Fruit fly (Drosophila melanogaster) whole organism, embryonic: ENCODE measurements around the gene CRAT.

ENCODE experiments used
- Adf1 ChIP-seq: fragments of 200-800 bp; sonication (Bioruptor generic); IDR thresholded peaks from 2 replicates; pipeline ENCODE4 v1.3.6; 2022; ENCODE audit warnings: missing biosample characterization, missing genetic modification characterization
- B-H1 ChIP-seq: fragments of 200-800 bp; sonication (Bioruptor generic); IDR thresholded peaks from 3 replicates; pipeline ENCODE4 v1.3.6; 2022; ENCODE audit warnings: missing biosample characterization, missing genetic modification characterization
- CG10431 ChIP-seq: fragments of 200-800 bp; sonication (Bioruptor generic); optimal IDR thresholded peaks from 3 replicates; lab custom pipeline; 2018; ENCODE audit warnings: missing biosample characterization, mild to moderate bottlenecking, missing genetic modification characterization
- CG11504 ChIP-seq: fragments of 200-800 bp; sonication (Bioruptor generic); optimal IDR thresholded peaks from 3 replicates; lab custom pipeline; 2019; ENCODE audit warnings: missing biosample characterization, mild to moderate bottlenecking, missing genetic modification characterization, moderate library complexity
- CG12104 ChIP-seq: fragments of 200-800 bp; sonication (Bioruptor generic); optimal IDR thresholded peaks from 3 replicates; lab custom pipeline; 2016; ENCODE audit warnings: missing biosample characterization, missing genetic modification characterization
- CG12155 ChIP-seq: fragments of 200-800 bp; sonication (Bioruptor generic); optimal IDR thresholded peaks from 3 replicates; lab custom pipeline; 2016; ENCODE audit warnings: missing biosample characterization, missing genetic modification characterization
- CG12744 ChIP-seq: fragments of 200-800 bp; sonication (Bioruptor generic); optimal IDR thresholded peaks from 2 replicates; lab custom pipeline; 2016; ENCODE audit warnings: missing biosample characterization, missing genetic modification characterization
- CG13287 ChIP-seq: fragments of 200-800 bp; sonication (Bioruptor generic); IDR thresholded peaks from 2 replicates; pipeline ENCODE4 v1.3.6; 2022; ENCODE audit warnings: missing biosample characterization, missing genetic modification characterization; ENCODE audit not compliant: partially characterized antibody
- CG13296 ChIP-seq: fragments of 200-800 bp; sonication (Bioruptor generic); optimal IDR thresholded peaks from 3 replicates; lab custom pipeline; 2018; ENCODE audit warnings: missing biosample characterization, mild to moderate bottlenecking, missing genetic modification characterization
- CG14965 ChIP-seq: fragments of 200-800 bp; sonication (Bioruptor generic); optimal IDR thresholded peaks from 2 replicates; lab custom pipeline; 2016; ENCODE audit warnings: missing biosample characterization, missing genetic modification characterization, borderline replicate concordance
- CG15601 ChIP-seq: fragments of 200-800 bp; sonication (Bioruptor generic); optimal IDR thresholded peaks from 3 replicates; lab custom pipeline; 2019; ENCODE audit warnings: missing biosample characterization, mild to moderate bottlenecking, missing genetic modification characterization, moderate library complexity
- CG17186 ChIP-seq: fragments of 200-800 bp; sonication (Bioruptor generic); optimal IDR thresholded peaks from 3 replicates; lab custom pipeline; 2017; ENCODE audit warnings: missing biosample characterization, missing genetic modification reagents, missing genetic modification characterization
- CG18764 ChIP-seq: fragments of 200-800 bp; sonication (Bioruptor generic); optimal IDR thresholded peaks from 3 replicates; lab custom pipeline; 2016; ENCODE audit warnings: missing biosample characterization, missing genetic modification characterization
- CG33557 ChIP-seq: fragments of 200-800 bp; sonication (Bioruptor generic); optimal IDR thresholded peaks from 2 replicates; lab custom pipeline; 2019; ENCODE audit warnings: missing biosample characterization, mild to moderate bottlenecking, missing genetic modification characterization, moderate library complexity
- CG3726 ChIP-seq: fragments of 200-800 bp; sonication (Bioruptor generic); IDR thresholded peaks from 3 replicates; pipeline ENCODE4, ENCODE4 v1.3.6; 2022; ENCODE audit warnings: missing biosample characterization, missing genetic modification characterization
- CG4360 ChIP-seq: fragments of 200-800 bp; sonication (Bioruptor generic); IDR thresholded peaks from 2 replicates; pipeline ENCODE4 v1.3.6; 2022; ENCODE audit warnings: missing biosample characterization, missing genetic modification characterization
- CG4820 ChIP-seq: fragments of 200-800 bp; sonication (Bioruptor generic); optimal IDR thresholded peaks from 3 replicates; lab custom pipeline; 2016; ENCODE audit warnings: missing biosample characterization, missing genetic modification characterization
- CG6654 ChIP-seq: fragments of 200-800 bp; sonication (Bioruptor generic); optimal IDR thresholded peaks from 2 replicates; lab custom pipeline; 2017; ENCODE audit warnings: missing biosample characterization, mild to moderate bottlenecking, missing genetic modification characterization
- CG7745 ChIP-seq: fragments of 200-800 bp; sonication (Bioruptor generic); optimal IDR thresholded peaks from 2 replicates; lab custom pipeline; 2018; ENCODE audit warnings: missing biosample characterization, mild to moderate bottlenecking, missing genetic modification characterization, moderate library complexity
- CG8089 ChIP-seq: fragments of 200-800 bp; sonication (Bioruptor generic); optimal IDR thresholded peaks from 3 replicates; lab custom pipeline; 2016; ENCODE audit warnings: missing biosample characterization, missing genetic modification characterization
- CG8944 ChIP-seq: fragments of 200-800 bp; sonication (Bioruptor generic); optimal IDR thresholded peaks from 3 replicates; lab custom pipeline; 2016; ENCODE audit warnings: missing biosample characterization, missing genetic modification characterization
- CG9932 ChIP-seq: fragments of 200-800 bp; sonication (Bioruptor generic); IDR thresholded peaks from 2 replicates; pipeline ENCODE4 v1.3.6; 2022; ENCODE audit warnings: missing biosample characterization, missing genetic modification characterization
- Chrac-16 ChIP-seq: fragments of 200-800 bp; sonication (Bioruptor generic); optimal IDR thresholded peaks from 3 replicates; lab custom pipeline; 2016; ENCODE audit warnings: missing biosample characterization, missing genetic modification characterization
- D19B ChIP-seq: fragments of 200-800 bp; sonication (Bioruptor generic); optimal IDR thresholded peaks from 2 replicates; lab custom pipeline; 2017; ENCODE audit warnings: missing biosample characterization, mild to moderate bottlenecking, missing genetic modification characterization
- Dek ChIP-seq: fragments of 200-800 bp; sonication (Bioruptor generic); optimal IDR thresholded peaks from 3 replicates; lab custom pipeline; 2019; ENCODE audit warnings: missing biosample characterization, mild to moderate bottlenecking, missing genetic modification characterization, moderate library complexity
- Dip3 ChIP-seq: fragments of 200-800 bp; sonication (Bioruptor generic); optimal IDR thresholded peaks from 3 replicates; lab custom pipeline; 2016; ENCODE audit warnings: missing biosample characterization, missing genetic modification characterization
- Doc3 ChIP-seq: fragments of 200-800 bp; sonication (Bioruptor generic); IDR thresholded peaks from 3 replicates; pipeline ENCODE4 v1.3.6; 2022; ENCODE audit warnings: missing biosample characterization, missing genetic modification characterization; ENCODE audit not compliant: partially characterized antibody
- Dref ChIP-seq: fragments of 200-800 bp; sonication (Bioruptor generic); IDR thresholded peaks from 2 replicates; pipeline ENCODE4 v1.3.6; 2022; ENCODE audit warnings: missing biosample characterization, missing genetic modification characterization
- Ets65A ChIP-seq: fragments of 200-800 bp; sonication (Bioruptor generic); peaks from one replicate; lab custom pipeline; 2016; ENCODE audit warnings: missing biosample characterization, missing genetic modification characterization
- Gsc ChIP-seq: fragments of 200-800 bp; sonication (Bioruptor generic); IDR thresholded peaks from 2 replicates; pipeline ENCODE4 v1.3.6; 2022; ENCODE audit warnings: missing biosample characterization, missing genetic modification characterization
- Six4 ChIP-seq: fragments of 200-800 bp; sonication (Bioruptor generic); optimal IDR thresholded peaks from 2 replicates; lab custom pipeline; 2016; ENCODE audit warnings: missing biosample characterization, missing genetic modification characterization
- Stat92E ChIP-seq, 3 experiments: fragments of >200 bp in 2 of 3; fragments of 200-800 bp in 1 of 3; sonication (Bioruptor generic) in 1 of 3; optimal IDR thresholded peaks; 2 replicates each; lab custom pipeline; 2017 to 2019; ENCODE audit warnings: missing biosample characterization in 3 of 3, missing genetic modification characterization in 3 of 3, mild to moderate bottlenecking in 1 of 3, moderate library complexity in 1 of 3
- bigmax ChIP-seq: fragments of 200-800 bp; sonication (Bioruptor generic); optimal IDR thresholded peaks from 2 replicates; lab custom pipeline; 2018; ENCODE audit warnings: missing biosample characterization, mild to moderate bottlenecking, missing genetic modification characterization
- ci ChIP-seq: fragments of 200-800 bp; sonication (Bioruptor generic); IDR thresholded peaks from 3 replicates; pipeline ENCODE4 v1.3.6; 2022; ENCODE audit warnings: missing biosample characterization, missing genetic modification characterization
- crol ChIP-seq: fragments of 200-800 bp; sonication (Bioruptor generic); IDR thresholded peaks from 2 replicates; pipeline ENCODE4 v1.3.6; 2022; ENCODE audit warnings: missing biosample characterization, missing genetic modification characterization
- dysf ChIP-seq: fragments of 200-800 bp; sonication (Bioruptor generic); IDR thresholded peaks from 3 replicates; pipeline ENCODE4 v1.3.6; 2022; ENCODE audit warnings: missing biosample characterization, missing genetic modification characterization
- gsb ChIP-seq: fragments of 200-800 bp; sonication (Bioruptor generic); IDR thresholded peaks from 2 replicates; pipeline ENCODE4 v1.3.6; 2022; ENCODE audit warnings: missing biosample characterization, missing genetic modification characterization
- her ChIP-seq: fragments of 200-800 bp; sonication (Bioruptor generic); optimal IDR thresholded peaks from 2 replicates; lab custom pipeline; 2016; ENCODE audit warnings: missing biosample characterization, missing genetic modification characterization
- ind ChIP-seq: fragments of 200-800 bp; sonication (Bioruptor generic); optimal IDR thresholded peaks from 3 replicates; lab custom pipeline; 2016; ENCODE audit warnings: missing biosample characterization, missing genetic modification characterization
- mam ChIP-seq: fragments of 200-800 bp; sonication (Bioruptor generic); optimal IDR thresholded peaks from 3 replicates; lab custom pipeline; 2016; ENCODE audit warnings: missing biosample characterization, missing genetic modification characterization
- nerfin-1 ChIP-seq: fragments of 200-800 bp; sonication (Bioruptor generic); optimal IDR thresholded peaks from 3 replicates; lab custom pipeline; 2019; ENCODE audit warnings: missing biosample characterization, mild to moderate bottlenecking, missing genetic modification characterization, moderate library complexity
- phol ChIP-seq: fragments of 200-800 bp; sonication (Bioruptor generic); optimal IDR thresholded peaks from 3 replicates; lab custom pipeline; 2018; ENCODE audit warnings: missing biosample characterization, mild to moderate bottlenecking, missing genetic modification characterization, moderate library complexity
- prd ChIP-seq, 3 experiments: fragments of >200 bp in 2 of 3; fragments of 200-800 bp in 1 of 3; sonication (Bioruptor generic) in 1 of 3; optimal IDR thresholded peaks in 2 of 3; IDR thresholded peaks in 1 of 3; 2 replicates in 2 of 3; 3 replicates in 1 of 3; pipeline versions ENCODE4 v1.3.6 to Lab custom; 2017 to 2022; ENCODE audit warnings: missing biosample characterization in 1 of 3, missing genetic modification characterization in 1 of 3
- sens ChIP-seq: fragments of 200-800 bp; sonication (Bioruptor generic); peaks from one replicate; lab custom pipeline; 2016; ENCODE audit warnings: missing biosample characterization, missing genetic modification characterization
- sens-2 ChIP-seq: fragments of 200-800 bp; sonication (Bioruptor generic); IDR thresholded peaks from 2 replicates; pipeline ENCODE4 v1.3.6; 2022; ENCODE audit warnings: missing biosample characterization, missing genetic modification characterization
- ssp ChIP-seq: fragments of 200-800 bp; sonication (Bioruptor generic); IDR thresholded peaks from 2 replicates; pipeline ENCODE4 v1.3.6; 2022; ENCODE audit warnings: missing biosample characterization, missing genetic modification characterization
- sug ChIP-seq: fragments of 200-800 bp; optimal IDR thresholded peaks from 2 replicates; lab custom pipeline; 2019; ENCODE audit warnings: missing biosample characterization, mild to moderate bottlenecking, missing genetic modification characterization, moderate library complexity
- twi ChIP-seq: fragments of 200-800 bp; optimal IDR thresholded peaks from 2 replicates; lab custom pipeline; 2019; ENCODE audit warnings: missing biosample characterization, mild to moderate bottlenecking, missing genetic modification characterization, moderate library complexity
- vfl ChIP-seq: fragments of 200-800 bp; sonication (Bioruptor generic); optimal IDR thresholded peaks from 2 replicates; lab custom pipeline; 2016; ENCODE audit warnings: missing biosample characterization, missing genetic modification characterization
- z ChIP-seq: fragments of 200-800 bp; sonication (Bioruptor generic); IDR thresholded peaks from 3 replicates; pipeline ENCODE4 v1.3.6; 2022; ENCODE audit warnings: missing biosample characterization, missing genetic modification characterization
- zfh1 ChIP-seq: fragments of 200-800 bp; sonication (Bioruptor generic); IDR thresholded peaks from 3 replicates; pipeline ENCODE4 v1.3.6; 2022; ENCODE audit warnings: missing biosample characterization, missing genetic modification characterization
- zfh2 ChIP-seq: fragments of 200-800 bp; sonication (Bioruptor generic); optimal IDR thresholded peaks from 2 replicates; lab custom pipeline; 2016; ENCODE audit warnings: missing biosample characterization, missing genetic modification characterization

The CRAT gene

DNA sequence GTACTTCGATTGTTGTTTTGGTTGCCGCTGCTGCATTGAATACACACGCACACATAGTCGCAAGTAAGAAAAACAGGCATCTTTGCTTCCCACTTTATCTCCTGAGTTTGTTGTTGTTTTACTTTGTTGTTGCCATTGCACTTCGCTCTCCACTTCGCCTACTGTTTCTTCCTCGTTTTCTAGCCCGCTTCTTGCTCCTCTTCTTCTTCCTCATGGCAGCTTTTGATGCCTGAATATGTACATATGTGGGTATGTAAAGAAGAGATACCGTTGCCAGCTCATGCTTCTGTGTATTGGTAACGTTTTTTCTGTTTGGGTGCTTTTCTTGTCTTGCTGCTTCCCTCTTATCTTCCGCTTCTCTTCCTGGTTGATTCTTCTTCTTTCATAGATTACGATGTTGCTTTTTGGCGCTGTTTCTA, 33.3 kb upstream of the CRAT start (continued):
- TF ChIP-seq CG12155 (GFP tag; lab: Kevin White, UChicago) (no peak), Gsc (GFP tag; lab: Robert Waterston, UW) (no peak), nerfin-1 (tag; lab: Kevin White, UChicago) (peak; percentile 6), bigmax (GFP tag; lab: Kevin White, UChicago) (no peak), B-H1 (GFP tag; lab: Robert Waterston, UW) (no peak), CG33557 (GFP tag; lab: Kevin White, UChicago) (peak; percentile 58), CG15601 (tag; lab: Kevin White, UChicago) (peak; percentile 41), sug (tag; lab: Kevin White, UChicago) (peak; percentile 26), CG17186 (GFP tag; lab: Kevin White, UChicago) (no peak), ci (GFP tag; lab: Robert Waterston, UW) (peak; percentile 55; the same call in 1 of the 3 replicates), crol (GFP tag; lab: Robert Waterston, UW) (peak; percentile 63), gsb (no peak), CG4820 (GFP tag; lab: Kevin White, UChicago) (no peak), CG8089 (GFP tag; lab: Kevin White, UChicago) (peak; percentile 0), mam (GFP tag; lab: Kevin White, UChicago) (no peak), CG7745 (tag; lab: Kevin White, UChicago) (peak; percentile 23), CG11504 (no peak), CG9932 (GFP tag; lab: Robert Waterston, UW) (no peak), ind (GFP tag; lab: Kevin White, UChicago) (no peak), z (GFP tag; lab: Robert Waterston, UW) (0 out of 3 replicates have a peak, but pooled peaks have one; percentile 27), zfh2 (GFP tag; lab: Kevin White, UChicago) (no peak), Adf1 (GFP tag; lab: Robert Waterston, UW) (no peak), CG6654 (GFP tag; lab: Kevin White, UChicago) (no peak), sens-2 (GFP tag; lab: Robert Waterston, UW) (no peak), CG4360 (peak; percentile 96), phol (tag; lab: Kevin White, UChicago) (no peak), Six4 (GFP tag; lab: Kevin White, UChicago) (no peak), CG13287 (no peak), zfh1 (GFP tag; lab: Robert Waterston, UW) (0 out of 3 replicates have a peak, but pooled peaks have one; percentile 21), Doc3 (GFP tag; lab: Robert Waterston, UW) (no peak), her (GFP tag; lab: Kevin White, UChicago) (no peak), Chrac-16 (GFP tag; lab: Kevin White, UChicago) (no peak), ssp (GFP tag; lab: Robert Waterston, UW) (no peak), CG8944 (GFP tag; lab: Kevin White, UChicago) (no peak), CG10431 (GFP tag; lab: Kevin White, UChicago) (peak; percentile 55), D19B (GFP tag; lab: Kevin White, UChicago) (no peak), CG12744 (GFP tag; lab: Kevin White, UChicago) (no peak)

DNA sequence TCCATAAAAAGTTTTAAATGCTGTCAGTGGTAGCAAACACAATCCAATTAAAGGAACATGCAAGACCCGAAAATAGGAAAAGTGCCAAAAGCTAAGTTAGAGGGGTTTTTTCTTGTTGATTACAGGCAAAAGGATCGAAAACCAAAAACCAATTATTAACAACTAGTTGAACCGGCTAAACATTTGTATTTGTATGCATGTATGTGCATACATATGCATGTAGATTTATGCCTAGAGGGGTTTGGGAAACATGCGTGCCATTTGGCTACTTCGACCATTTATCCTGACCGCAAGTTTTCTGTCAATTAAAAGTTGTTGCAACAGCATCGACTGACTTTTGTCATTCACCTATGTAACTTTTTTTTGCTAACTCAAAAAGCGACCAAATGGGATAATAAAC, 32.6 kb upstream of the CRAT start:
- no peak for TF ChIP-seq prd (optimal IDR thresholded peaks at IDR 0.05; lab: Kevin White, UChicago)
- TF ChIP-seq prd (GFP tag; IDR thresholded peaks at IDR 0.05; lab: Robert Waterston, UW): no peak
- no peak for TF ChIP-seq twi (tag; lab: Kevin White, UChicago)
- TF ChIP-seq CG3726 (GFP tag; lab: Robert Waterston, UW): 0 out of 3 replicates have a peak, but pooled peaks have one; percentile 23
- TF ChIP-seq sens (GFP tag; lab: Kevin White, UChicago): peak; percentile 50
- no peak for TF ChIP-seq CG15601 (tag; lab: Kevin White, UChicago)
- no peak for TF ChIP-seq Dref (GFP tag; lab: Robert Waterston, UW)
- TF ChIP-seq CG13296 (GFP tag; lab: Kevin White, UChicago): no peak
- no peak for TF ChIP-seq Dek (tag; lab: Kevin White, UChicago)
- TF ChIP-seq Dip3 (GFP tag; lab: Kevin White, UChicago): no peak
- peak; percentile 69 for TF ChIP-seq Ets65A (GFP tag; lab: Kevin White, UChicago)
- no peak for TF ChIP-seq dysf (GFP tag; lab: Robert Waterston, UW)
- no peak for TF ChIP-seq vfl (GFP tag; lab: Kevin White, UChicago)
- TF ChIP-seq Stat92E (GFP tag; optimal IDR thresholded peaks at IDR 0.05; lab: Kevin White, UChicago): no peak
- no peak for TF ChIP-seq CG14965 (GFP tag; lab: Kevin White, UChicago)
- TF ChIP-seq CG18764: no peak
- TF ChIP-seq CG12104 (GFP tag; lab: Kevin White, UChicago): no peak
